Worm (Caenorhabditis elegans): ENCODE results near the gene ril-1.

DNA sequence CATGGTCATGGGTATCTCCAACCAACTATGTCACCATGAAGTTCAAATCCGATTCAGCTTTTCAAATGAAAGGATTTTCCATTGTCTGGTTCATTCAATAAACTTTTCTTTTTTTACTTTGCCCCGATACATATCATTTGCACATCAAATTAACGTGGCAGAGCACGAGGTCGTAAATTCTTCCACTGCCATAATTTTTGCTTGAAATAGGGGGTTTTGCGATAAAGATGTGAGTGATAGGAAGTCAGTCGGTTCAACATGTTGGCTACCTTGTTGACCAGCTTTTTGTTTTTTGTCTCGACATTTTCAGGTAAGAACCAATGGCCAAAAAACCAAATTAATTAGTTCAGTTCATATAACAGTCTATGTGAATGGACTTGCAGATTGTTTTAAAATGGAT lies 47.2 kb downstream of the ril-1 start, which contains the start of gene clec-54:
- TF ChIP-seq Y53G8AR.9 (GFP tag; conservative IDR thresholded peaks at IDR 0.05), result no peak
- TF ChIP-seq rec-8 (tag; optimal IDR thresholded peaks at IDR 0.05), result no peak
- no peak for TF ChIP-seq ztf-28 (GFP tag; IDR thresholded peaks at IDR 0.05)
- TF ChIP-seq F57A8.1 (GFP tag; optimal IDR thresholded peaks at IDR 0.05), result no peak
- TF ChIP-seq F33H1.4 (GFP tag; IDR thresholded peaks at IDR 0.05), result no peak
- TF ChIP-seq lsy-27 (tag; optimal IDR thresholded peaks at IDR 0.05; ENCODE audit: borderline replicate concordance, insufficient read depth), result no peak
- no peak for TF ChIP-seq T26A5.8 (tag; optimal IDR thresholded peaks at IDR 0.05)

All from whole organism, young adult.